Fruit fly (Drosophila melanogaster) whole organism, embryonic: ENCODE measurements around the gene Ret.

Source experiments
- Atf6 ChIP-seq: fragments of 200-800 bp; sonication (Bioruptor generic); IDR thresholded peaks from 2 replicates; pipeline ENCODE4 v1.3.6; 2022; ENCODE audit warnings: missing biosample characterization, missing genetic modification characterization
- CG10209 ChIP-seq: fragments of 200-800 bp; sonication (Bioruptor generic); optimal IDR thresholded peaks from 3 replicates; lab custom pipeline; 2017; ENCODE audit warnings: missing biosample characterization, mild to moderate bottlenecking, missing genetic modification characterization, missing genetic modification reagents
- CG10462 ChIP-seq: fragments of 200-800 bp; sonication (Bioruptor generic); optimal IDR thresholded peaks from 2 replicates; lab custom pipeline; 2016; ENCODE audit warnings: missing biosample characterization, missing genetic modification characterization
- CG11247 ChIP-seq: fragments of 200-800 bp; sonication (Bioruptor generic); IDR thresholded peaks from 2 replicates; pipeline ENCODE4 v1.3.6; 2022; ENCODE audit warnings: missing biosample characterization, missing genetic modification characterization
- CG15269 ChIP-seq: fragments of 200-800 bp; sonication (Bioruptor generic); optimal IDR thresholded peaks from 2 replicates; lab custom pipeline; 2018; ENCODE audit warnings: missing biosample characterization, mild to moderate bottlenecking, missing genetic modification characterization, moderate library complexity
- CG1603 ChIP-seq: fragments of 200-800 bp; sonication (Bioruptor generic); optimal IDR thresholded peaks from 2 replicates; lab custom pipeline; 2019; ENCODE audit warnings: missing biosample characterization, mild to moderate bottlenecking, missing genetic modification characterization, moderate library complexity
- CG16815 ChIP-seq: fragments of 200-800 bp; sonication (Bioruptor generic); optimal IDR thresholded peaks from 3 replicates; lab custom pipeline; 2017; ENCODE audit warnings: missing biosample characterization, mild to moderate bottlenecking, missing genetic modification characterization
- CG18619 ChIP-seq: fragments of 200-800 bp; sonication (Bioruptor generic); optimal IDR thresholded peaks from 3 replicates; lab custom pipeline; 2017; ENCODE audit warnings: missing biosample characterization, mild to moderate bottlenecking, missing genetic modification characterization
- CG30020 ChIP-seq: fragments of 200-800 bp; optimal IDR thresholded peaks from 2 replicates; lab custom pipeline; 2019; ENCODE audit warnings: missing biosample characterization, mild to moderate bottlenecking, missing genetic modification characterization, moderate library complexity
- CG31441 ChIP-seq: fragments of 200-800 bp; sonication (Bioruptor generic); IDR thresholded peaks from 2 replicates; pipeline ENCODE4 v1.3.6; 2022; ENCODE audit warnings: missing biosample characterization, missing genetic modification characterization
- CG32767 ChIP-seq: fragments of 200-800 bp; sonication (Bioruptor generic); IDR thresholded peaks from 2 replicates; pipeline ENCODE4 v1.3.6; 2022; ENCODE audit warnings: missing biosample characterization, missing genetic modification characterization
- CG34422 ChIP-seq: fragments of 200-800 bp; sonication (Bioruptor generic); IDR thresholded peaks from 3 replicates; pipeline ENCODE4 v1.3.6; 2022; ENCODE audit warnings: missing biosample characterization, missing genetic modification characterization
- CG42726 ChIP-seq: fragments of 200-800 bp; sonication (Bioruptor generic); IDR thresholded peaks from 2 replicates; pipeline ENCODE4 v1.3.6; 2022; ENCODE audit warnings: missing biosample characterization, missing genetic modification characterization; ENCODE audit not compliant: partially characterized antibody
- CG4360 ChIP-seq: fragments of 200-800 bp; sonication (Bioruptor generic); IDR thresholded peaks from 2 replicates; pipeline ENCODE4 v1.3.6; 2022; ENCODE audit warnings: missing biosample characterization, missing genetic modification characterization
- CG4424 ChIP-seq: fragments of 200-800 bp; sonication (Bioruptor generic); optimal IDR thresholded peaks from 3 replicates; lab custom pipeline; 2016; ENCODE audit warnings: missing biosample characterization, missing genetic modification characterization
- CG5245 ChIP-seq: fragments of 200-800 bp; sonication (Bioruptor generic); optimal IDR thresholded peaks from 3 replicates; lab custom pipeline; 2016; ENCODE audit warnings: missing biosample characterization, missing genetic modification characterization
- CG6683 ChIP-seq: fragments of 200-800 bp; sonication (Bioruptor generic); optimal IDR thresholded peaks from 2 replicates; lab custom pipeline; 2017; ENCODE audit warnings: missing biosample characterization, mild to moderate bottlenecking, missing genetic modification characterization, missing genetic modification reagents
- CG6765 ChIP-seq: fragments of 200-800 bp; sonication (Bioruptor generic); optimal IDR thresholded peaks from 3 replicates; lab custom pipeline; 2017; ENCODE audit warnings: missing biosample characterization, mild to moderate bottlenecking, missing genetic modification characterization
- CG9932 ChIP-seq: fragments of 200-800 bp; sonication (Bioruptor generic); IDR thresholded peaks from 2 replicates; pipeline ENCODE4 v1.3.6; 2022; ENCODE audit warnings: missing biosample characterization, missing genetic modification characterization
- Dip3 ChIP-seq: fragments of 200-800 bp; sonication (Bioruptor generic); optimal IDR thresholded peaks from 3 replicates; lab custom pipeline; 2016; ENCODE audit warnings: missing biosample characterization, missing genetic modification characterization
- E2f2 ChIP-seq: fragments of 200-800 bp; sonication (Bioruptor generic); IDR thresholded peaks from 2 replicates; pipeline ENCODE4 v1.3.6; 2022; ENCODE audit warnings: missing biosample characterization, missing genetic modification characterization
- Gug ChIP-seq: fragments of 200-800 bp; sonication (Bioruptor generic); IDR thresholded peaks from 4 replicates; pipeline ENCODE4 v1.3.6; 2022; ENCODE audit warnings: missing biosample characterization, missing genetic modification characterization
- Hmr ChIP-seq: fragments of 200-800 bp; sonication (Bioruptor generic); optimal IDR thresholded peaks from 3 replicates; lab custom pipeline; 2017; ENCODE audit warnings: mild to moderate bottlenecking, missing biosample characterization, missing genetic modification reagents, missing genetic modification characterization
- Hr3 ChIP-seq: fragments of 200-800 bp; sonication (Bioruptor generic); optimal IDR thresholded peaks from 3 replicates; lab custom pipeline; 2016; ENCODE audit warnings: missing biosample characterization, missing genetic modification characterization
- MBD-R2 ChIP-seq: fragments of 200-800 bp; sonication (Bioruptor generic); IDR thresholded peaks from 2 replicates; pipeline ENCODE4 v1.3.6; 2022; ENCODE audit warnings: missing biosample characterization, missing genetic modification characterization
- Meics ChIP-seq: fragments of 200-800 bp; sonication (Bioruptor generic); optimal IDR thresholded peaks from 2 replicates; lab custom pipeline; 2017; ENCODE audit warnings: missing biosample characterization, mild to moderate bottlenecking, missing genetic modification characterization
- Opbp ChIP-seq: fragments of 200-800 bp; sonication (Bioruptor generic); IDR thresholded peaks from 3 replicates; pipeline ENCODE4 v1.3.6; 2022; ENCODE audit warnings: missing biosample characterization, missing genetic modification characterization; ENCODE audit not compliant: partially characterized antibody
- ap ChIP-seq: fragments of 200-800 bp; sonication (Bioruptor generic); IDR thresholded peaks from 2 replicates; pipeline ENCODE4 v1.3.6; 2022; ENCODE audit warnings: missing biosample characterization, missing genetic modification characterization
- cas ChIP-seq: fragments of 200-800 bp; sonication (Bioruptor generic); IDR thresholded peaks from 2 replicates; pipeline ENCODE4 v1.3.6; 2022; ENCODE audit warnings: missing biosample characterization, missing genetic modification characterization
- cg ChIP-seq: fragments of 200-800 bp; sonication (Bioruptor generic); optimal IDR thresholded peaks from 3 replicates; lab custom pipeline; 2019; ENCODE audit warnings: missing biosample characterization, mild to moderate bottlenecking, missing genetic modification characterization, moderate library complexity
- chm ChIP-seq: fragments of 200-800 bp; sonication (Bioruptor generic); IDR thresholded peaks from 2 replicates; pipeline ENCODE4 v1.3.6; 2022; ENCODE audit warnings: missing biosample characterization, missing genetic modification characterization
- exex ChIP-seq: fragments of 200-800 bp; sonication (Bioruptor generic); optimal IDR thresholded peaks from 4 replicates; lab custom pipeline; 2018; ENCODE audit warnings: missing biosample characterization, mild to moderate bottlenecking, missing genetic modification characterization, moderate library complexity
- gfzf ChIP-seq: fragments of 200-800 bp; sonication (Bioruptor generic); optimal IDR thresholded peaks from 2 replicates; lab custom pipeline; 2016; ENCODE audit warnings: missing biosample characterization, mild to moderate bottlenecking, missing genetic modification characterization, moderate library complexity
- hb ChIP-seq: fragments of 200-800 bp; sonication (Bioruptor generic); IDR thresholded peaks from 3 replicates; pipeline ENCODE4 v1.3.6; 2022; ENCODE audit warnings: missing biosample characterization, missing genetic modification characterization; ENCODE audit not compliant: partially characterized antibody
- hkb ChIP-seq, 2 experiments: fragments of 200-800 bp in 1 of 2; fragments of >200 bp in 1 of 2; sonication (Bioruptor generic) in 1 of 2; IDR thresholded peaks in 1 of 2; optimal IDR thresholded peaks in 1 of 2; 2 replicates each; pipeline versions ENCODE4 v1.3.6 to Lab custom; 2017 to 2022; ENCODE audit warnings: missing biosample characterization in 1 of 2, missing genetic modification characterization in 1 of 2
- ind ChIP-seq: fragments of 200-800 bp; sonication (Bioruptor generic); optimal IDR thresholded peaks from 3 replicates; lab custom pipeline; 2016; ENCODE audit warnings: missing biosample characterization, missing genetic modification characterization
- mirr ChIP-seq: fragments of 200-800 bp; sonication (Bioruptor generic); optimal IDR thresholded peaks from 3 replicates; lab custom pipeline; 2018; ENCODE audit warnings: missing biosample characterization, mild to moderate bottlenecking, missing genetic modification characterization
- prd ChIP-seq, 3 experiments: fragments of >200 bp in 2 of 3; fragments of 200-800 bp in 1 of 3; sonication (Bioruptor generic) in 1 of 3; optimal IDR thresholded peaks in 2 of 3; IDR thresholded peaks in 1 of 3; 2 replicates in 2 of 3; 3 replicates in 1 of 3; pipeline versions ENCODE4 v1.3.6 to Lab custom; 2017 to 2022; ENCODE audit warnings: missing biosample characterization in 1 of 3, missing genetic modification characterization in 1 of 3
- pzg ChIP-seq: fragments of 200-800 bp; sonication (Bioruptor generic); optimal IDR thresholded peaks from 3 replicates; lab custom pipeline; 2018; ENCODE audit warnings: missing biosample characterization, mild to moderate bottlenecking, missing genetic modification characterization, moderate library complexity
- sim ChIP-seq: fragments of 200-800 bp; sonication (Bioruptor generic); IDR thresholded peaks from 2 replicates; pipeline ENCODE4 v1.3.6; 2022; ENCODE audit warnings: missing biosample characterization, missing genetic modification characterization
- ssp ChIP-seq: fragments of 200-800 bp; sonication (Bioruptor generic); IDR thresholded peaks from 2 replicates; pipeline ENCODE4 v1.3.6; 2022; ENCODE audit warnings: missing biosample characterization, missing genetic modification characterization
- zen ChIP-seq: fragments of 200-800 bp; sonication (Bioruptor generic); optimal IDR thresholded peaks from 3 replicates; lab custom pipeline; 2018; ENCODE audit warnings: missing biosample characterization, mild to moderate bottlenecking, missing genetic modification characterization, moderate library complexity

The Ret gene

DNA sequence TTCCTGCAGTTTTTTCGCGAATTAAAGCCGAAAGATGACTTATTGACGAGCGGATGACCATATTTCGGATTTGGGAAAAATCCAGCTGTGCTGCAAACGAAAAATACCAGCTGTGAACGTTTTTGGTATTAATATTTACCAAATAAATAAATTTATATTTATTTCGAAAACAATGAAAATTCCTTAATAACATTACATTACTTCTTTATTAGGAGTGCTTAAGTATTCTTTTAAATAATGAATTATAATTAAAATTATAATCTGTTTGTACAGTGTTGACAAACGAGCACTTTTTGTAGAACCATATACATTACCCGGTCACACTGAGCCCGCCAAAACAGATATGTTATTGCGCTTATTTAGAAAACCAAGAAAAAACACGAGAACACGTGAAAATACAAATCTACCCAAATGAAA, 18.9 kb downstream of the Ret start, which contains the start of the genes bur and Mcm10 (continued):
- TF ChIP-seq CG32767 (GFP tag; lab: Robert Waterston, UW) (no peak), hkb (optimal IDR thresholded peaks at IDR 0.05; lab: Kevin White, UChicago) (peak; percentile 40), hkb (GFP tag; IDR thresholded peaks at IDR 0.05; lab: Robert Waterston, UW) (no peak), chm (GFP tag; lab: Robert Waterston, UW) (no peak), gfzf (GFP tag; lab: Kevin White, UChicago) (peak; percentile 69), Gug (GFP tag; lab: Robert Waterston, UW) (no peak), CG6765 (GFP tag; lab: Kevin White, UChicago) (no peak), ind (GFP tag; lab: Kevin White, UChicago) (no peak), sim (GFP tag; lab: Robert Waterston, UW) (no peak), CG10462 (GFP tag; lab: Kevin White, UChicago) (no peak), CG1603 (tag; lab: Kevin White, UChicago) (no peak), mirr (no peak), exex (no peak), CG10209 (GFP tag; lab: Kevin White, UChicago) (no peak), CG18619 (no peak), Atf6 (GFP tag; lab: Robert Waterston, UW) (no peak), CG42726 (GFP tag; lab: Robert Waterston, UW) (no peak), CG4360 (GFP tag; lab: Robert Waterston, UW) (no peak), CG6683 (no peak), zen (tag; lab: Kevin White, UChicago) (peak; percentile 53), CG11247 (GFP tag; lab: Robert Waterston, UW) (no peak), pzg (GFP tag; lab: Kevin White, UChicago) (peak; percentile 59), E2f2 (GFP tag; lab: Robert Waterston, UW) (peak; percentile 91), prd (optimal IDR thresholded peaks at IDR 0.05; lab: Kevin White, UChicago) (no peak), prd (GFP tag; IDR thresholded peaks at IDR 0.05; lab: Robert Waterston, UW) (no peak), CG16815 (GFP tag; lab: Kevin White, UChicago) (no peak), CG4424 (GFP tag; lab: Kevin White, UChicago) (peak; percentile 6), CG30020 (peak; percentile 62), cas (GFP tag; lab: Robert Waterston, UW) (no peak), Hmr (GFP tag; lab: Kevin White, UChicago) (no peak), ap (GFP tag; lab: Robert Waterston, UW) (no peak), CG9932 (GFP tag; lab: Robert Waterston, UW) (no peak), ssp (GFP tag; lab: Robert Waterston, UW) (no peak), CG31441 (GFP tag; lab: Robert Waterston, UW) (no peak), Hr3 (GFP tag; lab: Kevin White, UChicago) (peak; percentile 13), CG15269 (tag; lab: Kevin White, UChicago) (no peak), Meics (GFP tag; lab: Kevin White, UChicago) (no peak), Opbp (GFP tag; lab: Robert Waterston, UW) (0 out of 3 replicates have a peak, but pooled peaks have one; percentile 7)

DNA sequence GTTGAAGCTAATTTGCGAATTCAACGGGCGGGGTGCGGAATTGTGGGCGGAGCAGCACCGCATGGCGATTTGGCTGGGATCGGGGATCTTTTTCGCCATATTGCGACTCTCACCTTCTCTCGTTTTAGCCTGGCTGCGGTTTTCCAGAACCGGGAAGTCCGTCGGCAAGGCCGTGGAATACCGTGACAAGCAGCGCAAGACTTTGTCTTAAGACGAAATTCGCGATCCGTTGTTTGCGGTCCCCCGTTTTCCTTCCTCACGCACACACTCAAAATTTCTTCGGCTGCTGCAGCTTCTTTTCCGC, 19.4 kb downstream of the Ret start:
- TF ChIP-seq cg = peak; percentile 56
- no peak for TF ChIP-seq Opbp (GFP tag; lab: Robert Waterston, UW)
- TF ChIP-seq hb = 0 out of 3 replicates have a peak, but pooled peaks have one; percentile 19
- TF ChIP-seq CG5245 (GFP tag; lab: Kevin White, UChicago) = no peak
- 0 out of 2 replicates have a peak, but pooled peaks have one; percentile 6 for TF ChIP-seq MBD-R2 (GFP tag; lab: Robert Waterston, UW)
- TF ChIP-seq CG34422 = 0 out of 3 replicates have a peak, but pooled peaks have one; percentile 33
- no peak for TF ChIP-seq Dip3
